Fruit fly (Drosophila melanogaster): ENCODE data around the gene CG10341.
A peak's percentile ranks its signal among the peaks of the same experiment; 100 is the strongest.

dm6 chr2L:18735553-18736167 is 37.1 kb downstream of the CG10341 start:
- TF ChIP-seq Ets98B (GFP tag; IDR thresholded peaks at IDR 0.05) (no peak; the same call in 1 of the 2 replicates), CG10348 (GFP tag; IDR thresholded peaks at IDR 0.05) (0 out of 2 replicates have a peak, but pooled peaks have one; percentile 35), CG32121 (GFP tag; IDR thresholded peaks at IDR 0.05) (peak; percentile 7; the same call in 1 of the 2 replicates), CG13204 (GFP tag; optimal IDR thresholded peaks at IDR 0.05) (peak; percentile 45), gl (tag; optimal IDR thresholded peaks at IDR 0.05) (no peak)

Data from whole organism, pupa.